Worm (Caenorhabditis elegans) whole organism, young adult: ENCODE data around the gene anp-1.
A peak's percentile ranks its signal among the peaks of the same experiment; 100 is the strongest.

Source experiments
- B0035.1 ChIP-seq: sonication (generic microtip); optimal IDR thresholded peaks from 2 replicates; lab custom pipeline; 2016; ENCODE audit warnings: missing genetic modification characterization, mild to moderate bottlenecking, missing compliant biosample characterization, missing genotype, missing genetic modification reagents
- B0261.1 ChIP-seq: sonication (generic microtip); optimal IDR thresholded peaks from 2 replicates; lab custom pipeline; 2016; ENCODE audit warnings: mild to moderate bottlenecking, missing genetic modification characterization, moderate library complexity, missing compliant biosample characterization
- F10E7.11 ChIP-seq: sonication (generic microtip); optimal IDR thresholded peaks from 2 replicates; lab custom pipeline; 2017; ENCODE audit warnings: mild to moderate bottlenecking, missing genetic modification characterization, moderate library complexity, missing compliant biosample characterization
- F23B12.7 ChIP-seq: sonication (generic microtip); optimal IDR thresholded peaks from 2 replicates; lab custom pipeline; 2017; ENCODE audit warnings: missing genetic modification characterization, mild to moderate bottlenecking, missing compliant biosample characterization, antibody characterized with exemption, moderate library complexity; ENCODE audit not compliant: insufficient read depth
- F33H1.4 ChIP-seq: fragments of 200-800 bp; sonication (Bioruptor generic); IDR thresholded peaks from 2 replicates; pipeline ENCODE4 v1.3.6; 2022; ENCODE audit warnings: missing genetic modification reagents, missing genetic modification characterization, missing compliant biosample characterization
- K11D2.4 ChIP-seq: fragments of 200-800 bp; sonication (Bioruptor generic); IDR thresholded peaks from 2 replicates; pipeline ENCODE4 v1.3.6; 2022; ENCODE audit warnings: missing genetic modification reagents, missing genetic modification characterization, missing compliant biosample characterization
- K12H6.12 ChIP-seq: fragments of 200-800 bp; sonication (Bioruptor generic); optimal IDR thresholded peaks from 2 replicates; lab custom pipeline; 2018; ENCODE audit warnings: mild to moderate bottlenecking, missing genetic modification characterization, missing compliant biosample characterization
- Y53F4B.3 ChIP-seq: fragments of 200-800 bp; sonication (Bioruptor generic); IDR thresholded peaks from 2 replicates; pipeline ENCODE4 v1.3.6; 2022; ENCODE audit warnings: missing genetic modification reagents, missing genetic modification characterization, missing compliant biosample characterization
- Y95B8A.8 ChIP-seq: fragments of 200-800 bp; sonication (Bioruptor generic); IDR thresholded peaks from 2 replicates; pipeline ENCODE4 v1.3.6; 2022; ENCODE audit warnings: missing genetic modification reagents, missing genetic modification characterization, missing compliant biosample characterization
- ama-1 ChIP-seq, 3 experiments: fragments of 150-350 bp in 1 of 3; sonication (generic microtip) in 2 of 3; optimal IDR thresholded peaks; 2 replicates each; lab custom pipeline; 2014 to 2018; ENCODE audit warnings: missing biosample characterization in 2 of 3, missing genetic modification characterization in 2 of 3, missing genetic modification reagents in 2 of 3
- atf-7 ChIP-seq: sonication (generic microtip); optimal IDR thresholded peaks from 2 replicates; lab custom pipeline; 2017; ENCODE audit warnings: mild to moderate bottlenecking, missing genetic modification characterization, missing compliant biosample characterization
- athp-1 ChIP-seq: sonication (generic microtip); optimal IDR thresholded peaks from 2 replicates; lab custom pipeline; 2017; ENCODE audit warnings: mild to moderate bottlenecking, missing genetic modification characterization, missing compliant biosample characterization
- attf-6 ChIP-seq: fragments of 200-800 bp; sonication (Bioruptor generic); IDR thresholded peaks from 2 replicates; pipeline ENCODE4 v1.3.6; 2022; ENCODE audit warnings: missing genetic modification reagents, missing genetic modification characterization, missing compliant biosample characterization
- cebp-1 ChIP-seq, 2 experiments: fragments of 200-800 bp in 1 of 2; sonication (Bioruptor generic) in 1 of 2; sonication (generic microtip) in 1 of 2; IDR thresholded peaks in 1 of 2; optimal IDR thresholded peaks in 1 of 2; 2 replicates each; pipeline versions ENCODE4 v1.3.6 to Lab custom; 2017 to 2022; ENCODE audit warnings: missing compliant biosample characterization in 2 of 2, missing genetic modification characterization in 2 of 2, mild to moderate bottlenecking in 1 of 2, missing genetic modification reagents in 1 of 2, moderate library complexity in 1 of 2
- cebp-2 ChIP-seq: fragments of 200-800 bp; sonication (Bioruptor generic); IDR thresholded peaks from 2 replicates; pipeline ENCODE4 v1.3.6; 2022; ENCODE audit warnings: missing genetic modification characterization, missing compliant biosample characterization
- ceh-100 ChIP-seq: fragments of 200-800 bp; sonication (Bioruptor generic); IDR thresholded peaks from 2 replicates; pipeline ENCODE4 v1.3.6; 2022; ENCODE audit warnings: missing genetic modification reagents, missing genetic modification characterization, missing compliant biosample characterization
- die-1 ChIP-seq: sonication (generic microtip); optimal IDR thresholded peaks from 2 replicates; lab custom pipeline; 2016; ENCODE audit warnings: missing genotype, mild to moderate bottlenecking, missing genetic modification characterization, missing compliant biosample characterization
- dpff-1 ChIP-seq: sonication (generic microtip); optimal IDR thresholded peaks from 2 replicates; lab custom pipeline; 2017; ENCODE audit warnings: mild to moderate bottlenecking, missing genetic modification characterization, missing compliant biosample characterization
- efl-1 ChIP-seq: fragments of 150-350 bp; optimal IDR thresholded peaks from 2 replicates; lab custom pipeline; 2014; ENCODE audit warnings: missing biosample characterization, missing genetic modification reagents, missing genetic modification characterization
- egl-18 ChIP-seq: fragments of 200-800 bp; sonication (Bioruptor generic); IDR thresholded peaks from 2 replicates; pipeline ENCODE4 v1.3.6; 2022; ENCODE audit warnings: missing genetic modification reagents, missing genetic modification characterization, missing compliant biosample characterization
- ekl-4 ChIP-seq: fragments of 200-800 bp; sonication (Bioruptor generic); IDR thresholded peaks from 2 replicates; pipeline ENCODE4 v1.3.6; 2022; ENCODE audit warnings: missing genetic modification reagents, missing genetic modification characterization, missing compliant biosample characterization
- fkh-3 ChIP-seq: sonication (generic microtip); optimal IDR thresholded peaks from 2 replicates; lab custom pipeline; 2016; ENCODE audit warnings: mild to moderate bottlenecking, missing genetic modification characterization, missing compliant biosample characterization
- gei-17 ChIP-seq: fragments of 200-800 bp; sonication (Bioruptor generic); optimal IDR thresholded peaks from 2 replicates; lab custom pipeline; 2018; ENCODE audit warnings: mild to moderate bottlenecking, missing genetic modification characterization, missing compliant biosample characterization
- him-1 ChIP-seq: sonication (generic microtip); optimal IDR thresholded peaks from 2 replicates; lab custom pipeline; 2016; ENCODE audit warnings: missing genotype, missing genetic modification reagents, missing genetic modification characterization, missing compliant biosample characterization
- hmg-20 ChIP-seq: fragments of 200-800 bp; sonication (Bioruptor generic); IDR thresholded peaks from 2 replicates; pipeline ENCODE4 v1.3.6; 2022; ENCODE audit warnings: missing genetic modification reagents, missing genetic modification characterization, missing compliant biosample characterization
- lag-1 ChIP-seq: fragments of 200-800 bp; sonication (Bioruptor generic); IDR thresholded peaks from 2 replicates; pipeline ENCODE4 v1.3.6; 2022; ENCODE audit warnings: missing genetic modification reagents, missing genetic modification characterization, missing compliant biosample characterization
- let-607 ChIP-seq, 2 experiments: fragments of 200-800 bp in 1 of 2; sonication (Bioruptor generic) in 1 of 2; sonication (generic microtip) in 1 of 2; optimal IDR thresholded peaks; 2 replicates each; lab custom pipeline; 2016 to 2018; ENCODE audit warnings: mild to moderate bottlenecking in 2 of 2, missing compliant biosample characterization in 2 of 2, missing genetic modification characterization in 2 of 2, moderate library complexity in 2 of 2, missing genotype in 1 of 2
- lin-40 ChIP-seq: sonication (generic microtip); optimal IDR thresholded peaks from 2 replicates; lab custom pipeline; 2016; ENCODE audit warnings: missing genetic modification characterization, mild to moderate bottlenecking, missing compliant biosample characterization, missing genotype, missing genetic modification reagents
- madf-6 ChIP-seq: fragments of 200-800 bp; sonication (Bioruptor generic); IDR thresholded peaks from 2 replicates; pipeline ENCODE4 v1.3.6; 2022; ENCODE audit warnings: missing genetic modification reagents, missing genetic modification characterization, missing compliant biosample characterization
- mxl-1 ChIP-seq: sonication (generic microtip); optimal IDR thresholded peaks from 2 replicates; lab custom pipeline; 2016; ENCODE audit warnings: missing genetic modification characterization, missing compliant biosample characterization
- nhr-179 ChIP-seq: sonication (generic microtip); optimal IDR thresholded peaks from 2 replicates; lab custom pipeline; 2016; ENCODE audit warnings: mild to moderate bottlenecking, missing genetic modification characterization, missing compliant biosample characterization
- nhr-80 ChIP-seq: sonication (generic microtip); optimal IDR thresholded peaks from 2 replicates; lab custom pipeline; 2016; ENCODE audit warnings: missing genetic modification characterization, missing compliant biosample characterization
- nhr-90 ChIP-seq: sonication (generic microtip); optimal IDR thresholded peaks from 2 replicates; lab custom pipeline; 2016; ENCODE audit warnings: missing genotype, mild to moderate bottlenecking, missing genetic modification characterization, missing compliant biosample characterization
- rcor-1 ChIP-seq: fragments of 200-800 bp; sonication (Bioruptor generic); IDR thresholded peaks from 2 replicates; pipeline ENCODE4 v1.3.6; 2022; ENCODE audit warnings: missing genetic modification reagents, missing genetic modification characterization, missing compliant biosample characterization
- rec-8 ChIP-seq, 2 experiments: sonication (generic microtip); optimal IDR thresholded peaks; 2 replicates each; lab custom pipeline; 2016; ENCODE audit warnings: mild to moderate bottlenecking in 2 of 2, missing genetic modification characterization in 2 of 2, missing genetic modification reagents in 2 of 2, missing genotype in 2 of 2, missing biosample characterization in 1 of 2, missing compliant biosample characterization in 1 of 2, moderate library complexity in 1 of 2
- sdz-38 ChIP-seq: sonication (generic microtip); optimal IDR thresholded peaks from 2 replicates; lab custom pipeline; 2016; ENCODE audit warnings: missing genotype, missing genetic modification characterization, missing compliant biosample characterization
- snpc-3.4 ChIP-seq: sonication (generic microtip); optimal IDR thresholded peaks from 2 replicates; lab custom pipeline; 2017; ENCODE audit warnings: missing genetic modification characterization, mild to moderate bottlenecking, missing compliant biosample characterization, antibody characterized with exemption, moderate library complexity, missing genotype, missing genetic modification reagents
- tbp1 ChIP-seq: fragments of 200-800 bp; sonication (Bioruptor generic); optimal IDR thresholded peaks from 2 replicates; lab custom pipeline; 2018; ENCODE audit warnings: mild to moderate bottlenecking, missing genetic modification characterization, missing compliant biosample characterization
- tlf-1 ChIP-seq: fragments of 200-800 bp; sonication (Bioruptor generic); optimal IDR thresholded peaks from 2 replicates; lab custom pipeline; 2018; ENCODE audit warnings: mild to moderate bottlenecking, missing genetic modification characterization, missing compliant biosample characterization
- unc-130 ChIP-seq: sonication (generic microtip); optimal IDR thresholded peaks from 2 replicates; lab custom pipeline; 2016; ENCODE audit warnings: missing genetic modification reagents, missing genetic modification characterization, missing compliant biosample characterization
- zfh-2 ChIP-seq: fragments of 200-800 bp; sonication (Bioruptor generic); conservative IDR thresholded peaks from 2 replicates; pipeline ENCODE4 v1.3.6; 2022; ENCODE audit warnings: missing genetic modification reagents, missing genetic modification characterization, missing compliant biosample characterization
- ztf-25 ChIP-seq: fragments of 200-800 bp; sonication (Bioruptor generic); IDR thresholded peaks from 2 replicates; pipeline ENCODE4 v1.3.6; 2022; ENCODE audit warnings: missing genetic modification reagents, missing genetic modification characterization, missing compliant biosample characterization
- ztf-26 ChIP-seq: sonication (generic microtip); optimal IDR thresholded peaks from 2 replicates; lab custom pipeline; 2017; ENCODE audit warnings: missing genetic modification characterization, missing compliant biosample characterization
- ztf-6 ChIP-seq: fragments of 200-800 bp; sonication (Bioruptor generic); IDR thresholded peaks from 2 replicates; pipeline ENCODE4 v1.3.6; 2022; ENCODE audit warnings: missing genetic modification reagents, missing genetic modification characterization, missing compliant biosample characterization

The anp-1 gene

ce11 chrV:12897338-12897737 lies 38.1 kb downstream of the anp-1 start:
- TF ChIP-seq mxl-1 (tag; lab: Kevin White, UChicago) (no peak), fkh-3 (tag; lab: Kevin White, UChicago) (no peak), cebp-1 (GFP tag; IDR thresholded peaks at IDR 0.05; lab: Robert Waterston, UW) (0 out of 2 replicates have a peak, but pooled peaks have one; percentile 25), cebp-1 (tag; optimal IDR thresholded peaks at IDR 0.05; lab: Kevin White, UChicago) (no peak), athp-1 (no peak), unc-130 (GFP tag; lab: Kevin White, UChicago) (no peak), let-607 (tag; optimal IDR thresholded peaks at IDR 0.05; lab: Kevin White, UChicago) (no peak)

- TF ChIP-seq sdz-38 (no peak), nhr-179 (tag; lab: Kevin White, UChicago) (no peak), fkh-3 (tag; lab: Kevin White, UChicago) (no peak), rec-8 (tag; optimal IDR thresholded peaks at IDR 0.05; lab: Kevin White, UChicago) (no peak)
These were observed 39.5 kb downstream of the anp-1 start for ce11 chrV:12898583-12899232.

ce11 chrV:12901301-12901700 lies 42.1 kb downstream of the anp-1 start:
- TF ChIP-seq nhr-90 (tag; lab: Kevin White, UChicago): no peak
- no peak for TF ChIP-seq Y95B8A.8 (GFP tag; lab: Robert Waterston, UW)
- no peak for TF ChIP-seq tbp1 (GFP tag; lab: Kevin White, UChicago)
- no peak for TF ChIP-seq him-1 (tag; lab: Kevin White, UChicago)
- TF ChIP-seq efl-1 (GFP tag; lab: Kevin White, UChicago): no peak
- TF ChIP-seq F33H1.4 (GFP tag; lab: Robert Waterston, UW): no peak
- TF ChIP-seq ztf-26 (tag; lab: Kevin White, UChicago): no peak
- TF ChIP-seq B0035.1 (tag; lab: Kevin White, UChicago): no peak
- no peak for TF ChIP-seq snpc-3.4 (tag; lab: Kevin White, UChicago)
- TF ChIP-seq egl-18 (GFP tag; lab: Robert Waterston, UW): no peak
- no peak for TF ChIP-seq attf-6 (GFP tag; lab: Robert Waterston, UW)
- no peak for TF ChIP-seq hmg-20 (GFP tag; lab: Robert Waterston, UW)
- no peak for TF ChIP-seq ceh-100 (GFP tag; lab: Robert Waterston, UW)
- TF ChIP-seq die-1 (tag; lab: Kevin White, UChicago): no peak
- TF ChIP-seq lag-1: no peak
- no peak for TF ChIP-seq rcor-1 (GFP tag; lab: Robert Waterston, UW)
- no peak for TF ChIP-seq K12H6.12 (tag; lab: Kevin White, UChicago)
- no peak for TF ChIP-seq ztf-25 (GFP tag; lab: Robert Waterston, UW)
- no peak for TF ChIP-seq cebp-2 (GFP tag; lab: Robert Waterston, UW)
- no peak for TF ChIP-seq gei-17
- TF ChIP-seq, all 124 proteins: peak for 0

ce11 chrV:12904054-12904453 lies 44.8 kb downstream of the anp-1 start, which contains the start of gene ttr-27:
TSS of gene ttr-27 (minus strand) at chrV:12904098.
- TF ChIP-seq Y53F4B.3 (GFP tag; lab: Robert Waterston, UW) (no peak), nhr-80 (no peak), ama-1 (optimal IDR thresholded peaks at IDR 0.05; lab: Kevin White, UChicago) (no peak), ama-1 (GFP tag; optimal IDR thresholded peaks at IDR 0.05; lab: Kevin White, UChicago) (no peak), dpff-1 (tag; lab: Kevin White, UChicago) (no peak), ztf-6 (GFP tag; lab: Robert Waterston, UW) (no peak), F23B12.7 (tag; lab: Kevin White, UChicago) (no peak), tlf-1 (GFP tag; lab: Kevin White, UChicago) (no peak), K11D2.4 (GFP tag; lab: Robert Waterston, UW) (no peak), egl-18 (GFP tag; lab: Robert Waterston, UW) (no peak), B0261.1 (tag; lab: Kevin White, UChicago) (no peak), zfh-2 (GFP tag; lab: Robert Waterston, UW) (no peak), ekl-4 (GFP tag; lab: Robert Waterston, UW) (no peak), lin-40 (tag; lab: Kevin White, UChicago) (no peak), F10E7.11 (no peak), madf-6 (no peak), atf-7 (tag; lab: Kevin White, UChicago) (no peak)
- TF ChIP-seq, all 124 proteins: peak for 0
